Worm (Caenorhabditis elegans): ENCODE results near the gene F14F7.7.

DNA sequence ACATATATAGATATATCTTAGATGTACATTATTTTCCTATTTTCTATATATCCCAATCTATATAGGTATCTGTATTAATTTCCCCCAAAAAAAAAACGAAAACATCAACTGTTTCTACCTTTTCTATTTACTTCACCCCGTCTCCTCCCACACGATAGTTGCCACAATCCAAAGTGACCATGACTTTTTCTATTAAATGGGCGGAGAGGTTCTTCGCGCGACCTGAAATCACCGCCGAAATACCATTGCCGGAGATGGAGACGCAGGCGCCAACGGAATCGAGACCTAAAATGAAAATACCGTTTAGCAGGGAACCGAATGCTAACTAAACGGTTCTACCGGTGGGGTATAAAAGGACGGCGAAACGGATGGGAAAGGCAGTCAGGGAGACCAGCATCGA lies 12.1 kb upstream of the F14F7.7 start, which contains the start of gene col-98:
- TF ChIP-seq nhr-11 (tag; optimal IDR thresholded peaks at IDR 0.05) (no peak), pag-3 (tag; optimal IDR thresholded peaks at IDR 0.05; ENCODE audit: borderline replicate concordance, insufficient read depth) (no peak), alr-1 (tag; optimal IDR thresholded peaks at IDR 0.05; ENCODE audit: borderline replicate concordance) (no peak), egl-27 (tag; optimal IDR thresholded peaks at IDR 0.05) (no peak), nhr-47 (tag; optimal IDR thresholded peaks at IDR 0.05) (peak; percentile 14), dpl-1 (GFP tag; optimal IDR thresholded peaks at IDR 0.05) (no peak), lin-15B (tag; optimal IDR thresholded peaks at IDR 0.05) (no peak), mab-9 (GFP tag; IDR thresholded peaks at IDR 0.05) (no peak)

Measured in whole organism, L1 larva.